Worm (Caenorhabditis elegans) whole organism, L3 larva: ENCODE data around the gene exc-15.

Experiments
- R02D3.7 ChIP-seq: fragments of 150-350 bp; optimal IDR thresholded peaks from 2 replicates; lab custom pipeline; 2014; ENCODE audit warnings: missing biosample characterization, missing genetic modification characterization
- aly-2 ChIP-seq: fragments of 150-350 bp; optimal IDR thresholded peaks from 2 replicates; lab custom pipeline; 2014; ENCODE audit warnings: missing biosample characterization, missing genetic modification characterization
- ceh-16 ChIP-seq: sonication (generic microtip); optimal IDR thresholded peaks from 2 replicates; lab custom pipeline; 2017; ENCODE audit warnings: missing biosample characterization, missing genetic modification characterization
- ceh-28 ChIP-seq: fragments of 150-350 bp; optimal IDR thresholded peaks from 2 replicates; lab custom pipeline; 2014; ENCODE audit warnings: missing biosample characterization, missing genetic modification reagents, missing genetic modification characterization
- ceh-82 ChIP-seq: fragments of 150-350 bp; optimal IDR thresholded peaks from 2 replicates; lab custom pipeline; 2014; ENCODE audit warnings: missing biosample characterization, missing genetic modification characterization
- egl-5 ChIP-seq: fragments of 150-350 bp; optimal IDR thresholded peaks from 2 replicates; lab custom pipeline; 2017; ENCODE audit warnings: missing biosample characterization, missing genetic modification reagents, missing genetic modification characterization, inconsistent platforms
- elt-1 ChIP-seq: fragments of 150-350 bp; optimal IDR thresholded peaks from 2 replicates; lab custom pipeline; 2014; ENCODE audit warnings: missing biosample characterization, missing genetic modification characterization
- elt-2 ChIP-seq: sonication (generic microtip); optimal IDR thresholded peaks from 2 replicates; lab custom pipeline; 2016; ENCODE audit warnings: missing genetic modification reagents, mild to moderate bottlenecking, missing genetic modification characterization, missing compliant biosample characterization
- elt-3 ChIP-seq, 3 experiments: fragments of 150-350 bp in 1 of 3; sonication (generic microtip) in 2 of 3; optimal IDR thresholded peaks; 2 replicates in 2 of 3; 4 replicates in 1 of 3; lab custom pipeline; 2014 to 2017; ENCODE audit warnings: missing biosample characterization in 3 of 3, missing genetic modification characterization in 3 of 3
- fkh-10 ChIP-seq: sonication (generic microtip); optimal IDR thresholded peaks from 2 replicates; lab custom pipeline; 2017; ENCODE audit warnings: missing biosample characterization, missing genetic modification reagents, missing genetic modification characterization
- fkh-2 ChIP-seq: fragments of 150-350 bp; optimal IDR thresholded peaks from 2 replicates; lab custom pipeline; 2014; ENCODE audit warnings: missing biosample characterization, missing genetic modification reagents, missing genetic modification characterization
- jun-1 ChIP-seq: fragments of 150-350 bp; optimal IDR thresholded peaks from 2 replicates; lab custom pipeline; 2014; ENCODE audit warnings: missing biosample characterization, missing genetic modification reagents, missing genetic modification characterization
- lin-15B ChIP-seq: fragments of 150-350 bp; optimal IDR thresholded peaks from 2 replicates; lab custom pipeline; 2014; ENCODE audit warnings: missing biosample characterization, missing genetic modification characterization
- lin-39 ChIP-seq: fragments of 150-350 bp; optimal IDR thresholded peaks from 2 replicates; lab custom pipeline; 2018; ENCODE audit warnings: missing biosample characterization, missing genetic modification reagents, missing genetic modification characterization
- lsy-12 ChIP-seq: sonication (generic microtip); optimal IDR thresholded peaks from 2 replicates; lab custom pipeline; 2016; ENCODE audit warnings: mild to moderate bottlenecking, missing genetic modification characterization, missing compliant biosample characterization
- mdl-1 ChIP-seq: fragments of 150-350 bp; optimal IDR thresholded peaks from 2 replicates; lab custom pipeline; 2014; ENCODE audit warnings: missing biosample characterization, missing genetic modification characterization
- mml-1 ChIP-seq: fragments of 150-350 bp; sonication (generic microtip); optimal IDR thresholded peaks from 3 replicates; lab custom pipeline; 2014; ENCODE audit warnings: missing biosample characterization, missing genetic modification characterization
- nfya-1 ChIP-seq: sonication (generic microtip); optimal IDR thresholded peaks from 2 replicates; lab custom pipeline; 2017; ENCODE audit warnings: missing genetic modification characterization, mild to moderate bottlenecking, missing compliant biosample characterization, antibody characterized with exemption, moderate library complexity; ENCODE audit not compliant: insufficient read depth
- nhr-23 ChIP-seq: fragments of 150-350 bp; optimal IDR thresholded peaks from 2 replicates; lab custom pipeline; 2014; ENCODE audit warnings: missing biosample characterization, missing genetic modification reagents, missing genetic modification characterization
- nhr-28 ChIP-seq: fragments of 150-350 bp; optimal IDR thresholded peaks from 2 replicates; lab custom pipeline; 2014; ENCODE audit warnings: missing biosample characterization, missing genetic modification characterization
- nhr-43 ChIP-seq: sonication (generic microtip); optimal IDR thresholded peaks from 2 replicates; lab custom pipeline; 2016; ENCODE audit warnings: mild to moderate bottlenecking, missing genetic modification characterization, missing compliant biosample characterization; ENCODE audit not compliant: poor library complexity, severe bottlenecking
- nhr-76 ChIP-seq: fragments of 150-350 bp; sonication (generic microtip); optimal IDR thresholded peaks from 5 replicates; lab custom pipeline; 2014; ENCODE audit warnings: missing biosample characterization, missing genetic modification characterization
- nhr-77 ChIP-seq: fragments of 150-350 bp; optimal IDR thresholded peaks from 2 replicates; lab custom pipeline; 2014; ENCODE audit warnings: missing biosample characterization, missing genetic modification characterization
- pha-4 ChIP-seq: fragments of 150-350 bp; optimal IDR thresholded peaks from 2 replicates; lab custom pipeline; 2014; ENCODE audit warnings: missing biosample characterization, missing genetic modification reagents, missing genetic modification characterization
- pqm-1 ChIP-seq: fragments of 150-350 bp; optimal IDR thresholded peaks from 2 replicates; lab custom pipeline; 2017; ENCODE audit warnings: missing biosample characterization, missing genetic modification characterization, inconsistent platforms
- snpc-4 ChIP-seq: fragments of 150-350 bp; optimal IDR thresholded peaks from 2 replicates; lab custom pipeline; 2014; ENCODE audit warnings: missing biosample characterization, missing genetic modification characterization
- tbx-2 ChIP-seq: sonication (generic microtip); optimal IDR thresholded peaks from 2 replicates; lab custom pipeline; 2016; ENCODE audit warnings: mild to moderate bottlenecking, missing genetic modification characterization, missing compliant biosample characterization
- unc-39 ChIP-seq: sonication (generic microtip); optimal IDR thresholded peaks from 4 replicates; lab custom pipeline; 2017; ENCODE audit warnings: missing biosample characterization, missing genetic modification characterization
- unc-62 ChIP-seq: fragments of 150-350 bp; sonication (generic microtip); optimal IDR thresholded peaks from 4 replicates; lab custom pipeline; 2014; ENCODE audit warnings: missing biosample characterization, missing genetic modification reagents, missing genetic modification characterization
- zag-1 ChIP-seq: fragments of 150-350 bp; optimal IDR thresholded peaks from 2 replicates; lab custom pipeline; 2014; ENCODE audit warnings: missing biosample characterization, missing genetic modification characterization
- ztf-11 ChIP-seq: fragments of 150-350 bp; optimal IDR thresholded peaks from 2 replicates; lab custom pipeline; 2014; ENCODE audit warnings: missing biosample characterization, missing genetic modification characterization

The exc-15 gene

ce11 chrV:4518657-4519056, 35.4 kb downstream of the exc-15 start:
- TF ChIP-seq mdl-1 (tag; lab: Kevin White, UChicago) (no peak), ceh-16 (tag; lab: Kevin White, UChicago) (no peak), egl-5 (no peak), ceh-28 (tag; lab: Kevin White, UChicago) (no peak), elt-2 (tag; lab: Kevin White, UChicago) (no peak), jun-1 (tag; lab: Kevin White, UChicago) (no peak), fkh-10 (no peak)

- TF ChIP-seq nhr-76 (tag; lab: Kevin White, UChicago) (no peak), nfya-1 (tag; lab: Kevin White, UChicago) (no peak), ceh-82 (tag; lab: Kevin White, UChicago) (no peak), elt-1 (tag; lab: Kevin White, UChicago) (no peak), elt-3 (tag; optimal IDR thresholded peaks at IDR 0.05; lab: Kevin White, UChicago) (no peak), nhr-23 (tag; lab: Kevin White, UChicago) (peak; percentile 53), pha-4 (no peak), elt-2 (tag; lab: Kevin White, UChicago) (no peak), nhr-28 (tag; lab: Kevin White, UChicago) (no peak)
Observed at ce11 chrV:4523312-4523711, 40.1 kb downstream of the exc-15 start.

ce11 chrV:4523844-4524243, 40.6 kb downstream of the exc-15 start:
- TF ChIP-seq mml-1 (tag; lab: Kevin White, UChicago) (no peak), ceh-82 (tag; lab: Kevin White, UChicago) (no peak), nfya-1 (tag; lab: Kevin White, UChicago) (no peak), mdl-1 (tag; lab: Kevin White, UChicago) (no peak), elt-2 (tag; lab: Kevin White, UChicago) (no peak), nhr-43 (tag; lab: Kevin White, UChicago) (no peak), elt-3 (tag; optimal IDR thresholded peaks at IDR 0.05; lab: Kevin White, UChicago) (no peak), lin-15B (tag; lab: Kevin White, UChicago) (no peak), aly-2 (no peak), fkh-10 (no peak), zag-1 (tag; lab: Kevin White, UChicago) (no peak), jun-1 (tag; lab: Kevin White, UChicago) (no peak), ztf-11 (tag; lab: Kevin White, UChicago) (no peak), nhr-28 (tag; lab: Kevin White, UChicago) (no peak), tbx-2 (tag; lab: Kevin White, UChicago) (no peak), nhr-76 (tag; lab: Kevin White, UChicago) (no peak)

ce11 chrV:4524327-4524726, 41.1 kb downstream of the exc-15 start:
- peak; percentile 68 for TF ChIP-seq nhr-23 (tag; lab: Kevin White, UChicago)
- TF ChIP-seq lin-39 (tag; lab: Kevin White, UChicago) = no peak

ce11 chrV:4525106-4525505, 41.8 kb downstream of the exc-15 start:
- TF ChIP-seq snpc-4 (tag; lab: Kevin White, UChicago) = no peak

ce11 chrV:4525512-4525911, 42.3 kb downstream of the exc-15 start:
- no peak for TF ChIP-seq nhr-43 (tag; lab: Kevin White, UChicago)
- no peak for TF ChIP-seq snpc-4 (tag; lab: Kevin White, UChicago)
- TF ChIP-seq nhr-76 (tag; lab: Kevin White, UChicago) = no peak
- no peak for TF ChIP-seq ztf-11 (tag; lab: Kevin White, UChicago)
- TF ChIP-seq egl-5 = no peak
- TF ChIP-seq ceh-82 (tag; lab: Kevin White, UChicago) = no peak
- no peak for TF ChIP-seq lsy-12 (tag; lab: Kevin White, UChicago)
- no peak for TF ChIP-seq lin-39 (tag; lab: Kevin White, UChicago)
- no peak for TF ChIP-seq mml-1 (tag; lab: Kevin White, UChicago)
- no peak for TF ChIP-seq nhr-77 (tag; lab: Kevin White, UChicago)
- no peak for TF ChIP-seq lin-15B (tag; lab: Kevin White, UChicago)
- TF ChIP-seq tbx-2 (tag; lab: Kevin White, UChicago) = no peak
- TF ChIP-seq unc-62 (GFP tag; lab: Kevin White, UChicago) = no peak
- TF ChIP-seq unc-39 (tag; lab: Kevin White, UChicago) = no peak
- no peak for TF ChIP-seq fkh-2 (tag; lab: Kevin White, UChicago)
- TF ChIP-seq R02D3.7 (tag; lab: Kevin White, UChicago) = no peak
- TF ChIP-seq nhr-23 (tag; lab: Kevin White, UChicago) = no peak
- TF ChIP-seq elt-1 (tag; lab: Kevin White, UChicago) = no peak
- TF ChIP-seq pqm-1 = no peak
- TF ChIP-seq pha-4 = no peak
- TF ChIP-seq, all 47 proteins: peak for 0
